Worm (Caenorhabditis elegans) whole organism, young adult: ENCODE results near the gene F38G1.3.

Source experiments
- B0035.1 ChIP-seq: sonication (generic microtip); optimal IDR thresholded peaks from 2 replicates; lab custom pipeline; 2016; ENCODE audit warnings: missing genetic modification characterization, mild to moderate bottlenecking, missing compliant biosample characterization, missing genotype, missing genetic modification reagents
- F23B12.7 ChIP-seq: sonication (generic microtip); optimal IDR thresholded peaks from 2 replicates; lab custom pipeline; 2017; ENCODE audit warnings: missing genetic modification characterization, mild to moderate bottlenecking, missing compliant biosample characterization, antibody characterized with exemption, moderate library complexity; ENCODE audit not compliant: insufficient read depth
- Y56A3A.18 ChIP-seq: fragments of 200-800 bp; sonication (Bioruptor generic); IDR thresholded peaks from 2 replicates; pipeline ENCODE4 v1.3.6; 2022; ENCODE audit warnings: missing genetic modification reagents, missing genetic modification characterization, missing compliant biosample characterization
- madf-8 ChIP-seq: fragments of 200-800 bp; sonication (Bioruptor generic); conservative IDR thresholded peaks from 2 replicates; pipeline ENCODE4 v1.3.6; 2022; ENCODE audit warnings: missing genetic modification reagents, missing genetic modification characterization, missing compliant biosample characterization
- nhr-120 ChIP-seq: fragments of 200-800 bp; sonication (Bioruptor generic); IDR thresholded peaks from 2 replicates; pipeline ENCODE4 v1.3.6; 2022; ENCODE audit warnings: missing genetic modification characterization, missing compliant biosample characterization
- nhr-80 ChIP-seq: sonication (generic microtip); optimal IDR thresholded peaks from 2 replicates; lab custom pipeline; 2016; ENCODE audit warnings: missing genetic modification characterization, missing compliant biosample characterization
- rcor-1 ChIP-seq: fragments of 200-800 bp; sonication (Bioruptor generic); IDR thresholded peaks from 2 replicates; pipeline ENCODE4 v1.3.6; 2022; ENCODE audit warnings: missing genetic modification reagents, missing genetic modification characterization, missing compliant biosample characterization
- snpc-4 ChIP-seq, 5 experiments: fragments of 150-350 bp in 1 of 5; sonication (generic microtip) in 4 of 5; optimal IDR thresholded peaks; 2 replicates each; lab custom pipeline; 2014 to 2018; ENCODE audit warnings: missing genetic modification characterization in 5 of 5, missing biosample characterization in 3 of 5, antibody characterized with exemption in 2 of 5, mild to moderate bottlenecking in 2 of 5, missing compliant biosample characterization in 2 of 5, missing genotype in 2 of 5, moderate library complexity in 2 of 5, missing genetic modification reagents in 1 of 5

DNA sequence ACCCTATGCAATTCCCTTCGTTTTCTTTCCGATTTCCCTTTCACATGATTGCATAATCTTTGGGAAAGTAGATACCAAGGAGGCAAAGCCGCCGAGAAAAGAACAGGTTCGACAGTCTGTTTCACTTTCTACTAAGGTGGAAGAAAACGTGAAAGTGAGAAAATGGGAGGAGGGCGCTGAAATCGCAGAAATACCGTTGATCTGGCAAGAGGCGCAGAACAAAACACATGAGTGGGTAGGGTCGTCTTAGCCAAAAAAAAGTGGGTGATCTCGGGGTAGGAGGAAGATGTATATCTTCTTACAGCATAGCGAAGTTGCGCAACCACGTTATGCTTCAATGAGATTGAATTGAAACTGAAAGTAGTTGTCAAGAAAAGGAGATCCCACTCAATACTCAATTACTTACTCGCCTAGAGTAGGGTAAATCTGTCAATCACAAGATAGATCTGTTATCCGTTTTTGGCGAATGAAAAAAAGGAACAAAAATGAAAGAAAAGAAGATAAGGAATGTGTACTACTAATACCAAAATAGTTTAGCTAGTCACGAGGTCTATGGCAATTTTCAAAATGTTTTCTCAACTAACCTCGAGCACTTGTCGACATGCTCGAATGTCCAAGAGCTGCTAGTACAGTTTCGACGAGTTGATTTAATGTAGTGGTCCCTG, 43.2 kb upstream of the F38G1.3 start:
- no peak for TF ChIP-seq B0035.1 (tag; lab: Kevin White, UChicago)
- TF ChIP-seq madf-8: no peak
- no peak for TF ChIP-seq nhr-120
- no peak for TF ChIP-seq nhr-80 (tag; lab: Kevin White, UChicago)
- TF ChIP-seq Y56A3A.18 (GFP tag; lab: Robert Waterston, UW): no peak
- no peak for TF ChIP-seq snpc-4 (GFP tag; optimal IDR thresholded peaks at IDR 0.05; lab: Kevin White, UChicago)
- no peak for TF ChIP-seq snpc-4 (tag; optimal IDR thresholded peaks at IDR 0.05; lab: Kevin White, UChicago)
- TF ChIP-seq F23B12.7 (tag; lab: Kevin White, UChicago): no peak
- TF ChIP-seq rcor-1 (GFP tag; lab: Robert Waterston, UW): no peak
